Fruit fly (Drosophila melanogaster) Kc167 (cell line): ENCODE results near the gene Muc4B.

ENCODE experiments used
- Myc ChIP-seq: fragments of >200 bp; optimal IDR thresholded peaks from 2 replicates; lab custom pipeline; 2017; ENCODE audit warnings: missing external identifiers
- Sin3A ChIP-seq: fragments of >200 bp; optimal IDR thresholded peaks from 2 replicates; lab custom pipeline; 2018; ENCODE audit warnings: missing external identifiers
- h ChIP-seq: fragments of >200 bp; optimal IDR thresholded peaks from 3 replicates; lab custom pipeline; 2018; ENCODE audit warnings: missing external identifiers
- insv ChIP-seq: fragments of >200 bp; optimal IDR thresholded peaks from 3 replicates; lab custom pipeline; 2018; ENCODE audit warnings: missing external identifiers
- psq ChIP-seq: fragments of >200 bp; optimal IDR thresholded peaks from 2 replicates; lab custom pipeline; 2017; ENCODE audit warnings: missing external identifiers
- ttk ChIP-seq: sonication (Bioruptor generic); optimal IDR thresholded peaks from 2 replicates; lab custom pipeline; 2017; ENCODE audit warnings: missing external identifiers

Muc4B gene

DNA sequence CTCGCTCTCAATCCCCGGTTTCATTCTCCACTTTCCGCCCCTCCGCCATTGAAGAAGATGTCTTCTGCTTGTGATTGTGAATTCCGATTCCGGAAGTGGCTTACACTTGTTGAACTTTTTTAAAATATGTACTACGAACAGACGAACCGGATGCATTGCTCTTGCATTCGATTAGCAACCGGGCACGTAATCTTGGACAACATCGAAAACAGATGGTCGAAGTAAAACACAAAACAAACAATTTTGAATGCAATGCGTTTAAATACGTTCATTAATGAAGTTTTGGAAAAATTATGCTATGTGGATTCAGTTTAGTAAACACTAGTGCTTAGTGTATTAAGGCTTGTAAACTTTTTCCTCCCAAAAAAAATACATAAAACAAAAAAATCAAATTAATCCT lies at the start of gene Muc4B:
Gene Muc4B, minus strand, starts transcription at position 101 of the 400 bp plus-strand sequence.
- TF ChIP-seq psq (lab: Kevin White, UChicago) (no peak), Myc (lab: Kevin White, UChicago) (no peak), ttk (lab: Kevin White, UChicago) (no peak), h (lab: Kevin White, UChicago) (no peak), insv (lab: Kevin White, UChicago) (no peak), Sin3A (lab: Kevin White, UChicago) (no peak)

DNA sequence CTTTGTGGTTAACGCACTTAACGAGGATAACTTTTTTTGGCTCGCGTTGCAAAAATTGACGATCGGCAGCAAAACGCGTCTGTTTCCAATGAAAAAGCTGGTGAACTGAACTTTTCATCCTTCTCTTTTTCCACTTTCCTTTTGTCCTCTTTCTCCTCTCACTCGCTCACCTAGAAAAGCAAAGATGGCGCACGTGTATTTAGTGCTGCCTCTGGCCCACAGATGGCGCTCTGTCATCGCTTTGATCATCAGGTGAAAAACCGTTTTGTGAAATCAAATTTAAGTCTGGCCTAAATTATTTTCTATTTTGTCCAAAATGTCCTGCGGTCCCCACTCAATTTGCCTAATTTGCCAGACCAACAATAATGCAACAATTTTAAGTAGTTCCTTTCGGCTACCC lies 47.5 kb upstream of the Muc4B start:
- TF ChIP-seq insv (lab: Kevin White, UChicago) (no peak), ttk (lab: Kevin White, UChicago) (no peak), Sin3A (lab: Kevin White, UChicago) (no peak), h (lab: Kevin White, UChicago) (no peak), Myc (lab: Kevin White, UChicago) (no peak), psq (lab: Kevin White, UChicago) (no peak)

dm6 chrX:4280769-4281168 lies 34.8 kb upstream of the Muc4B start:
- TF ChIP-seq h (lab: Kevin White, UChicago), result no peak
- TF ChIP-seq insv (lab: Kevin White, UChicago), result no peak
- TF ChIP-seq psq (lab: Kevin White, UChicago), result no peak
- TF ChIP-seq Sin3A (lab: Kevin White, UChicago), result no peak
- no peak for TF ChIP-seq Myc (lab: Kevin White, UChicago)
- TF ChIP-seq ttk (lab: Kevin White, UChicago), result no peak

dm6 chrX:4277861-4278260 lies 31.9 kb upstream of the Muc4B start, which contains the start of gene CG15578:
Gene CG15578, minus strand, starts transcription at chrX:4277961.
- TF ChIP-seq Sin3A (lab: Kevin White, UChicago), result no peak
- TF ChIP-seq ttk (lab: Kevin White, UChicago), result no peak
- TF ChIP-seq Myc (lab: Kevin White, UChicago), result no peak
- TF ChIP-seq psq (lab: Kevin White, UChicago), result no peak

dm6 chrX:4276900-4277299 lies 31.0 kb upstream of the Muc4B start, which contains the start of gene CG15577:
Gene CG15577, minus strand, starts transcription at chrX:4277000.
- TF ChIP-seq ttk (lab: Kevin White, UChicago), result no peak
- TF ChIP-seq h (lab: Kevin White, UChicago), result no peak
- no peak for TF ChIP-seq insv (lab: Kevin White, UChicago)
- TF ChIP-seq Sin3A (lab: Kevin White, UChicago), result no peak
- no peak for TF ChIP-seq Myc (lab: Kevin White, UChicago)
- TF ChIP-seq psq (lab: Kevin White, UChicago), result no peak

DNA sequence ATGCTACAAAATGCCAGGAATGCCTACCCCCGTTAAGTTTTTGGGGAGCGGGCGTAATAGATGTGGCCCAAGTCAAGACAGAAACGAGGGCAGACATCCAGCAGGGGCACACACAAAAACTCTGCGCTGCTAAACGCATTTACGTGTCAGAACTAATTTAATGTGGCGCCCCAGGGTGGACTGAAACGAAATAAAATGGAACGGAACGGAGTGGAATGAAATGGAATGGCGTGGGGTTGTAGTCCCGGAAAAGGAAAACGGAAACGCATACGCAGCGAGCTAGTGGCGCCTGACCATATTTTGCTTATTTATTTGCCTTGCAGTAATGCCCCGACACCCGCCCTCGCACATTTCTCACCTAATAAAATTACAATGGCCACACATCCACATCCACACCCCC lies 27.6 kb upstream of the Muc4B start:
- TF ChIP-seq Myc (lab: Kevin White, UChicago) (no peak), psq (lab: Kevin White, UChicago) (no peak), insv (lab: Kevin White, UChicago) (no peak), h (lab: Kevin White, UChicago) (no peak), ttk (lab: Kevin White, UChicago) (no peak), Sin3A (lab: Kevin White, UChicago) (no peak)

- TF ChIP-seq Myc (lab: Kevin White, UChicago), result no peak
- TF ChIP-seq psq (lab: Kevin White, UChicago), result no peak
- no peak for TF ChIP-seq h (lab: Kevin White, UChicago)
- TF ChIP-seq ttk (lab: Kevin White, UChicago), result no peak
- TF ChIP-seq insv (lab: Kevin White, UChicago), result no peak
- TF ChIP-seq Sin3A (lab: Kevin White, UChicago), result no peak
Measured at dm6 chrX:4268401-4268800, 22.5 kb upstream of the Muc4B start, which contains the start of gene CG15572. Gene CG15572, plus strand, starts transcription at chrX:4268701.

- TF ChIP-seq h (lab: Kevin White, UChicago) (no peak), ttk (lab: Kevin White, UChicago) (no peak), psq (lab: Kevin White, UChicago) (no peak)
Measured at dm6 chrX:4265797-4266196, 19.9 kb upstream of the Muc4B start, which contains the start of gene CG12691. Gene CG12691, plus strand, starts transcription at chrX:4266097.

dm6 chrX:4265327-4265726 lies 19.4 kb upstream of the Muc4B start:
- no peak for TF ChIP-seq psq (lab: Kevin White, UChicago)
- TF ChIP-seq Myc (lab: Kevin White, UChicago), result no peak
- no peak for TF ChIP-seq insv (lab: Kevin White, UChicago)
- no peak for TF ChIP-seq ttk (lab: Kevin White, UChicago)

- TF ChIP-seq ttk (lab: Kevin White, UChicago) (no peak), Myc (lab: Kevin White, UChicago) (no peak), psq (lab: Kevin White, UChicago) (no peak), h (lab: Kevin White, UChicago) (no peak), insv (lab: Kevin White, UChicago) (no peak), Sin3A (lab: Kevin White, UChicago) (no peak)
Measured at dm6 chrX:4264319-4264718, 18.4 kb upstream of the Muc4B start.

DNA sequence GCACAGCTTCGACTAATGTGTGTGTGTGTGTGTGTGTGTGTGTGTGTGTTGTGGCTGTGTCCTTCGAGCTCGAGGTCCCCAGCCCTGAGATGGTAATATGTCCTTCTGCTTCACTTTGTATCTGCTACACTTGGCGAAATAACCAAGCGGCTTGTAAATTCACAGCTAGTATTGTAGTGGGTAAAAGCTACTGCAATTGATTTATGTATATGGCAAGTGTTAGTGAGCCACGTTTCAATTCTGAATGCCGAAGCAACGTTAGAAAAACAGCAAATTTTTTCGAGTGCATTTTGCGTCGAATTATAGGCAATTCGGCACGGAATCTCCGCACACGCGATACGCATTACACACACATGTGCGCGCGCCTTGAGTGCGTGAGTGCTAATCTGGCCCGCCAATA lies 16.7 kb upstream of the Muc4B start:
- no peak for TF ChIP-seq psq (lab: Kevin White, UChicago)
- TF ChIP-seq Sin3A (lab: Kevin White, UChicago), result no peak
- no peak for TF ChIP-seq insv (lab: Kevin White, UChicago)
- no peak for TF ChIP-seq ttk (lab: Kevin White, UChicago)
- TF ChIP-seq Myc (lab: Kevin White, UChicago), result no peak
- no peak for TF ChIP-seq h (lab: Kevin White, UChicago)

DNA sequence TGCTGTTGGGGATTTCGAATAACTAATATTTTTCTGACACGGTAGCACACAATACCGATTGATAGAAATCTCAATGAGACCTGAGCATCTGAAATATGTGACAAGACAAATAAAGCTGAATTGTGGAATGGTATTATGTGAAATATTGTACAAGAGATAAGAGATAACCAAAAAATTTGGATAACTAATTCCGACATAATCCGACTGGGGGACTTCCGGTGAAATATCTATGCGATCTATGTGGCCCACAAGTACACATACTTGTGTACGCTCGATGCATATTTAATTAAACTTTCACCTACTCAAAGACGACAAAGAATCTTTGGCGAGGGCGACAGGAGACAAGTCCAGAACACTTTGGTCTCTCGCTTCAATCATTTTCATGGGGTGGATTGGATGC lies 6.8 kb upstream of the Muc4B start, which contains the start of gene CG15576:
Gene CG15576, minus strand, starts transcription at position 101 of the 400 bp plus-strand sequence.
- TF ChIP-seq ttk (lab: Kevin White, UChicago), result no peak
- no peak for TF ChIP-seq psq (lab: Kevin White, UChicago)
- no peak for TF ChIP-seq Sin3A (lab: Kevin White, UChicago)
- no peak for TF ChIP-seq insv (lab: Kevin White, UChicago)
- no peak for TF ChIP-seq h (lab: Kevin White, UChicago)
- no peak for TF ChIP-seq Myc (lab: Kevin White, UChicago)
